Worm (Caenorhabditis elegans): ENCODE data around the gene Y45F3A.9.

The Y45F3A.9 gene

DNA sequence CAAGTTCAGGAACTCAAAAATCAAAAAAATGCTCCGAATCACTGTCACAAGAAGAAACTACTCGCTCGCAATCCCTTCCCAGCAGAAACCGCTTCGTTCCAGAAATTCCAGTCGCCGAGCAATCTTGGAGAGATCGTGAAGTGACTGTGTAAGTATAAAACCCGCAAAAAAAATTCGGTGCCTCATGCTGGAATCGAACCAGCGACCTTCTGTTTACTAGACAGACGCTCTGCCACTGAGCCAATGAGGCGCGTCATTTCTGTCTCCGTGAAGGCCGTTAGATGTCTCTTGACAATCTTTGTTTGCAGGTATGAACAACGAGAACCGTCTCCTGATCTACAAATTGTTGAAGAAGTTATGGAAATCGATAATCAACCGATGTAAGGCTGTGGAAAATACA, 29.6 kb upstream of the Y45F3A.9 start (continued):
- peak; percentile 44 for TF ChIP-seq unc-130 (GFP tag; optimal IDR thresholded peaks at IDR 0.05)
- 0 out of 2 replicates have a peak, but pooled peaks have one; percentile 24 for TF ChIP-seq daf-8 (GFP tag; IDR thresholded peaks at IDR 0.05)
- peak; percentile 26 for TF ChIP-seq hlh-11 (tag; optimal IDR thresholded peaks at IDR 0.05)
- TF ChIP-seq ceh-62 (tag; optimal IDR thresholded peaks at IDR 0.05): no peak
- TF ChIP-seq egl-43 (GFP tag; IDR thresholded peaks at IDR 0.05): peak; percentile 94
- no peak for TF ChIP-seq F37D6.2 (tag; optimal IDR thresholded peaks at IDR 0.05)
- TF ChIP-seq mdt-29 (GFP tag; IDR thresholded peaks at IDR 0.05): peak; percentile 59; the same call in 1 of the 2 replicates
- peak; percentile 79 for TF ChIP-seq ZK337.2 (GFP tag; IDR thresholded peaks at IDR 0.05)
- TF ChIP-seq php-3 (GFP tag; IDR thresholded peaks at IDR 0.05): peak; percentile 74; the same call in 1 of the 2 replicates
- no peak for TF ChIP-seq ceh-28 (tag; optimal IDR thresholded peaks at IDR 0.05)
- TF ChIP-seq hif-1 (tag; optimal IDR thresholded peaks at IDR 0.05): peak in 1 of 2 experiments; percentile 23
- TF ChIP-seq egl-27 (tag; optimal IDR thresholded peaks at IDR 0.05): no peak
- TF ChIP-seq skn-1 (tag; optimal IDR thresholded peaks at IDR 0.05): no peak
- no peak; the same call in 1 of the 2 replicates for TF ChIP-seq daf-19 (GFP tag; conservative IDR thresholded peaks at IDR 0.05)
- peak; percentile 22 for TF ChIP-seq hlh-30 (tag; optimal IDR thresholded peaks at IDR 0.05; ENCODE audit: insufficient read depth)
- TF ChIP-seq F10B5.3 (tag; optimal IDR thresholded peaks at IDR 0.05): no peak
- peak; percentile 69 to 94; a peak in 3 of 4 replicates for TF ChIP-seq madf-5 (GFP tag; IDR thresholded peaks at IDR 0.05)
- peak; percentile 99 for TF ChIP-seq lim-7 (GFP tag; IDR thresholded peaks at IDR 0.05)
- TF ChIP-seq duxl-1 (tag; optimal IDR thresholded peaks at IDR 0.05; ENCODE audit: poor library complexity): peak; percentile 57
- no peak for TF ChIP-seq ztf-11 (tag; optimal IDR thresholded peaks at IDR 0.05)
- no peak for TF ChIP-seq dpl-1 (GFP tag; optimal IDR thresholded peaks at IDR 0.05)
- 0 out of 2 replicates have a peak, but pooled peaks have one; percentile 74 for TF ChIP-seq ceh-44 (GFP tag; IDR thresholded peaks at IDR 0.05)
- peak; percentile 66 for TF ChIP-seq mes-2 (tag; optimal IDR thresholded peaks at IDR 0.05; ENCODE audit: poor library complexity, severe bottlenecking)
- TF ChIP-seq dmd-6 (GFP tag; IDR thresholded peaks at IDR 0.05): peak; percentile 46; the same call in 1 of the 2 replicates
- no peak for TF ChIP-seq aha-1 (tag)
- TF ChIP-seq spr-3 (GFP tag; optimal IDR thresholded peaks at IDR 0.05): peak; percentile 60
- TF ChIP-seq ama-1 (optimal IDR thresholded peaks at IDR 0.05): peak; percentile 22
- peak; percentile 82 for TF ChIP-seq nhr-42 (GFP tag; IDR thresholded peaks at IDR 0.05)
- peak; percentile 73; the same call in 1 of the 2 replicates for TF ChIP-seq ctbp-1 (GFP tag; IDR thresholded peaks at IDR 0.05)
- TF ChIP-seq nhr-111 (GFP tag; optimal IDR thresholded peaks at IDR 0.05): peak; percentile 37
- peak; percentile 59; the same call in 1 of the 2 replicates for TF ChIP-seq dmd-9 (GFP tag; IDR thresholded peaks at IDR 0.05)
- TF ChIP-seq rbr-2 (tag; optimal IDR thresholded peaks at IDR 0.05): peak; percentile 48
- 0 out of 2 replicates have a peak, but pooled peaks have one; percentile 21 for TF ChIP-seq set-16 (GFP tag; IDR thresholded peaks at IDR 0.05)
- TF ChIP-seq pqm-1 (tag; optimal IDR thresholded peaks at IDR 0.05): no peak
- TF ChIP-seq Y75B8A.6 (GFP tag; IDR thresholded peaks at IDR 0.05): peak; percentile 69; the same call in 1 of the 2 replicates
- no peak for TF ChIP-seq snpc-4 (tag; optimal IDR thresholded peaks at IDR 0.05)
- no peak for TF ChIP-seq nhr-28 (tag; optimal IDR thresholded peaks at IDR 0.05)
- TF ChIP-seq zfp-2 (tag; optimal IDR thresholded peaks at IDR 0.05): no peak
- TF ChIP-seq snpc-1.2 (GFP tag; IDR thresholded peaks at IDR 0.05): peak; percentile 69; the same call in 1 of the 2 replicates
- TF ChIP-seq nhr-10 (tag; optimal IDR thresholded peaks at IDR 0.05): no peak
- no peak for TF ChIP-seq lin-15B (tag; optimal IDR thresholded peaks at IDR 0.05)
- no peak for TF ChIP-seq unc-39 (tag; optimal IDR thresholded peaks at IDR 0.05)
- no peak for TF ChIP-seq nhr-237 (tag; optimal IDR thresholded peaks at IDR 0.05)
- TF ChIP-seq lin-38 (GFP tag; IDR thresholded peaks at IDR 0.05): peak; percentile 81
- peak; percentile 62 for TF ChIP-seq lir-3 (tag; optimal IDR thresholded peaks at IDR 0.05)
- TF ChIP-seq ztf-7 (tag; optimal IDR thresholded peaks at IDR 0.05): no peak
- peak; percentile 63; the same call in 1 of the 2 replicates for TF ChIP-seq Y48G9A.11 (GFP tag; IDR thresholded peaks at IDR 0.05)
- peak; percentile 46 for TF ChIP-seq dve-1 (tag; optimal IDR thresholded peaks at IDR 0.05; ENCODE audit: insufficient read depth)
- TF ChIP-seq D1046.2 (GFP tag; IDR thresholded peaks at IDR 0.05): peak; percentile 89
- TF ChIP-seq unc-62 (GFP tag; optimal IDR thresholded peaks at IDR 0.05 in 1 of 2): no peak
- TF ChIP-seq unc-62 (tag; optimal IDR thresholded peaks at IDR 0.05): no peak
- peak; percentile 94 for TF ChIP-seq dmd-8 (GFP tag; IDR thresholded peaks at IDR 0.05)

Data from whole organism, L4 larva.